Worm (Caenorhabditis elegans): Measurements from ENCODE around the gene npp-23.

Gene npp-23

ce11 chrIV:8867562-8867961 lies 1.9 kb downstream of the npp-23 start:
- TF ChIP-seq elt-3 (tag; optimal IDR thresholded peaks at IDR 0.05): no peak
- no peak for TF ChIP-seq drap-1 (GFP tag; optimal IDR thresholded peaks at IDR 0.05)
- no peak for TF ChIP-seq mep-1 (tag; optimal IDR thresholded peaks at IDR 0.05)
- TF ChIP-seq ces-1 (GFP tag; optimal IDR thresholded peaks at IDR 0.05): no peak
- TF ChIP-seq sptf-1 (tag; optimal IDR thresholded peaks at IDR 0.05): no peak
- no peak for TF ChIP-seq cnd-1 (tag; optimal IDR thresholded peaks at IDR 0.05)
- TF ChIP-seq lin-13 (tag; optimal IDR thresholded peaks at IDR 0.05): no peak
- no peak for TF ChIP-seq nhr-12 (tag; optimal IDR thresholded peaks at IDR 0.05)
- no peak for TF ChIP-seq ceh-83 (GFP tag; optimal IDR thresholded peaks at IDR 0.05)
- no peak for TF ChIP-seq ceh-43 (GFP tag; optimal IDR thresholded peaks at IDR 0.05)
- no peak for TF ChIP-seq ztf-11 (tag; optimal IDR thresholded peaks at IDR 0.05)
- TF ChIP-seq mls-2 (tag; optimal IDR thresholded peaks at IDR 0.05): no peak
- no peak for TF ChIP-seq bed-3 (GFP tag; optimal IDR thresholded peaks at IDR 0.05)
- no peak for TF ChIP-seq ham-2 (GFP tag; optimal IDR thresholded peaks at IDR 0.05)
- no peak for TF ChIP-seq lin-32 (GFP tag; optimal IDR thresholded peaks at IDR 0.05)
- TF ChIP-seq nhr-76 (tag; optimal IDR thresholded peaks at IDR 0.05): no peak
- no peak for TF ChIP-seq mab-5 (tag; optimal IDR thresholded peaks at IDR 0.05)

ce11 chrIV:8866092-8866491 lies 3.4 kb downstream of the npp-23 start:
- peak; percentile 69 for TF ChIP-seq unc-62 (GFP tag; optimal IDR thresholded peaks at IDR 0.05)
- peak; percentile 81 for TF ChIP-seq unc-120 (tag; optimal IDR thresholded peaks at IDR 0.05; ENCODE audit: poor library complexity, severe bottlenecking)
- no peak for TF ChIP-seq ztf-11 (tag; optimal IDR thresholded peaks at IDR 0.05)

DNA sequence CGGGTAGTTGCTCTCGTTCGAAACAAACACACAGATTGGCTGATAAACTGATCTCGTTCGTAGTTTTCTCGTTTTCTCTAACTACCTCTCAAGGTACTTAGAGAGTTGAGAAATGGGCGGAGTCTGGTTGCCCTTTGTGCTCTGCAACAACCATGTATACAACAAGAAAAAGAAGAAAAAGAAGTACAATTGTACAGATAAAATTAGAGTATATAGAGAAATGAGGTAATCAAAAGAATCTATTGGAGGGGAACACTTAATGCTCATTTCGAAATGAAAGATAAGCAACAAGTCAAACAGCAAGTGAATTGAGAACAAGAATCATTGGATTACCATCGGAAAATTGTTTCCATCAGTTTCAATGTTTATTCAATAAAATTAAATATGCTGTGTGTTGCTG lies 4.1 kb downstream of the npp-23 start, which contains the start of gene C09G9.1:
C09G9.1 (minus strand) TSS at position 143 of the 400 bp plus-strand sequence.
- TF ChIP-seq blmp-1 (tag; optimal IDR thresholded peaks at IDR 0.05) (no peak), mab-5 (tag; optimal IDR thresholded peaks at IDR 0.05) (no peak), sem-2 (GFP tag; optimal IDR thresholded peaks at IDR 0.05) (no peak), ztf-11 (tag; optimal IDR thresholded peaks at IDR 0.05) (no peak), unc-62 (GFP tag; optimal IDR thresholded peaks at IDR 0.05) (no peak), elt-3 (tag; optimal IDR thresholded peaks at IDR 0.05) (no peak), lsy-2 (tag; optimal IDR thresholded peaks at IDR 0.05) (no peak), M03D4.4 (tag; optimal IDR thresholded peaks at IDR 0.05) (no peak), nhr-237 (tag; optimal IDR thresholded peaks at IDR 0.05) (no peak), zip-8 (tag; optimal IDR thresholded peaks at IDR 0.05) (no peak), bed-3 (GFP tag; optimal IDR thresholded peaks at IDR 0.05) (no peak), nhr-28 (tag; optimal IDR thresholded peaks at IDR 0.05) (no peak), lin-13 (tag; optimal IDR thresholded peaks at IDR 0.05) (no peak), mls-2 (tag; optimal IDR thresholded peaks at IDR 0.05) (no peak), nhr-2 (tag; optimal IDR thresholded peaks at IDR 0.05) (no peak), ham-2 (GFP tag; optimal IDR thresholded peaks at IDR 0.05) (no peak), lin-32 (GFP tag; optimal IDR thresholded peaks at IDR 0.05) (no peak), ceh-43 (GFP tag; optimal IDR thresholded peaks at IDR 0.05) (no peak), nhr-76 (tag; optimal IDR thresholded peaks at IDR 0.05) (no peak)

- TF ChIP-seq lsy-2 (tag; optimal IDR thresholded peaks at IDR 0.05) (no peak), mls-2 (tag; optimal IDR thresholded peaks at IDR 0.05) (no peak), nhr-76 (tag; optimal IDR thresholded peaks at IDR 0.05) (no peak), snpc-4 (tag; optimal IDR thresholded peaks at IDR 0.05) (no peak), nhr-2 (tag; optimal IDR thresholded peaks at IDR 0.05) (no peak), nhr-12 (tag; optimal IDR thresholded peaks at IDR 0.05) (no peak), lin-32 (GFP tag; optimal IDR thresholded peaks at IDR 0.05) (no peak), elt-3 (tag; optimal IDR thresholded peaks at IDR 0.05) (no peak), tbx-8 (GFP tag; optimal IDR thresholded peaks at IDR 0.05) (no peak), mep-1 (tag; optimal IDR thresholded peaks at IDR 0.05) (no peak), drap-1 (GFP tag; optimal IDR thresholded peaks at IDR 0.05) (no peak), nhr-237 (tag; optimal IDR thresholded peaks at IDR 0.05) (no peak), M03D4.4 (tag; optimal IDR thresholded peaks at IDR 0.05) (no peak)
These were observed 4.8 kb downstream of the npp-23 start for ce11 chrIV:8864672-8865071.

- TF ChIP-seq nhr-12 (tag; optimal IDR thresholded peaks at IDR 0.05) (no peak), mep-1 (tag; optimal IDR thresholded peaks at IDR 0.05) (no peak), unc-62 (GFP tag; optimal IDR thresholded peaks at IDR 0.05) (no peak), ceh-43 (GFP tag; optimal IDR thresholded peaks at IDR 0.05) (no peak), ham-2 (GFP tag; optimal IDR thresholded peaks at IDR 0.05) (no peak), unc-39 (tag; optimal IDR thresholded peaks at IDR 0.05) (no peak), nhr-76 (tag; optimal IDR thresholded peaks at IDR 0.05) (no peak), nhr-237 (tag; optimal IDR thresholded peaks at IDR 0.05) (no peak), snpc-4 (tag; optimal IDR thresholded peaks at IDR 0.05) (no peak), cnd-1 (tag; optimal IDR thresholded peaks at IDR 0.05) (no peak), ces-1 (GFP tag; optimal IDR thresholded peaks at IDR 0.05) (no peak), lin-32 (GFP tag; optimal IDR thresholded peaks at IDR 0.05) (no peak), unc-120 (tag; optimal IDR thresholded peaks at IDR 0.05; ENCODE audit: poor library complexity, severe bottlenecking) (no peak), pha-4 (tag; optimal IDR thresholded peaks at IDR 0.05) (no peak), ceh-83 (GFP tag; optimal IDR thresholded peaks at IDR 0.05) (no peak), flh-1 (GFP tag; optimal IDR thresholded peaks at IDR 0.05) (no peak), bed-3 (GFP tag; optimal IDR thresholded peaks at IDR 0.05) (no peak), hlh-1 (tag; optimal IDR thresholded peaks at IDR 0.05) (no peak)
These were observed 13.5 kb downstream of the npp-23 start, which contains the start of gene T11B7.5 for ce11 chrIV:8855963-8856362. T11B7.5 (minus strand) TSS chrIV:8856063.

Data from whole organism, mixed stage, embryonic.